Fruit fly (Drosophila melanogaster) whole organism, embryonic: Measurements from ENCODE around the gene CG15741.

Source experiments
- C15 ChIP-seq: fragments of 200-800 bp; sonication (Bioruptor generic); IDR thresholded peaks from 3 replicates; pipeline ENCODE4 v1.3.6; 2022; ENCODE audit warnings: missing biosample characterization, missing genetic modification characterization
- CG10654 ChIP-seq: fragments of 200-800 bp; sonication (Bioruptor generic); optimal IDR thresholded peaks from 2 replicates; lab custom pipeline; 2016; ENCODE audit warnings: missing biosample characterization, missing genetic modification characterization
- CG11247 ChIP-seq: fragments of 200-800 bp; sonication (Bioruptor generic); IDR thresholded peaks from 2 replicates; pipeline ENCODE4 v1.3.6; 2022; ENCODE audit warnings: missing biosample characterization, missing genetic modification characterization
- CG11456 ChIP-seq: fragments of 200-800 bp; sonication (Bioruptor generic); IDR thresholded peaks from 3 replicates; pipeline ENCODE4 v1.3.6; 2022; ENCODE audit warnings: missing biosample characterization, missing genetic modification characterization
- CG11723 ChIP-seq: fragments of 200-800 bp; sonication (Bioruptor generic); optimal IDR thresholded peaks from 2 replicates; lab custom pipeline; 2017; ENCODE audit warnings: missing biosample characterization, mild to moderate bottlenecking, missing genetic modification characterization
- CG12104 ChIP-seq: fragments of 200-800 bp; sonication (Bioruptor generic); optimal IDR thresholded peaks from 3 replicates; lab custom pipeline; 2016; ENCODE audit warnings: missing biosample characterization, missing genetic modification characterization
- CG12659 ChIP-seq: fragments of 200-800 bp; sonication (Bioruptor generic); optimal IDR thresholded peaks from 3 replicates; lab custom pipeline; 2017; ENCODE audit warnings: mild to moderate bottlenecking, missing biosample characterization, missing genetic modification reagents, missing genetic modification characterization
- CG12769 ChIP-seq: fragments of 200-800 bp; sonication (Bioruptor generic); optimal IDR thresholded peaks from 2 replicates; lab custom pipeline; 2019; ENCODE audit warnings: missing biosample characterization, mild to moderate bottlenecking, missing genetic modification characterization, moderate library complexity
- CG14965 ChIP-seq: fragments of 200-800 bp; sonication (Bioruptor generic); optimal IDR thresholded peaks from 2 replicates; lab custom pipeline; 2016; ENCODE audit warnings: missing biosample characterization, missing genetic modification characterization, borderline replicate concordance
- CG15269 ChIP-seq: fragments of 200-800 bp; sonication (Bioruptor generic); optimal IDR thresholded peaks from 2 replicates; lab custom pipeline; 2018; ENCODE audit warnings: missing biosample characterization, mild to moderate bottlenecking, missing genetic modification characterization, moderate library complexity
- CG15514 ChIP-seq: fragments of 200-800 bp; sonication (Bioruptor generic); optimal IDR thresholded peaks from 3 replicates; lab custom pipeline; 2017; ENCODE audit warnings: missing biosample characterization, missing genetic modification characterization, mild to moderate bottlenecking, moderate library complexity, missing genetic modification reagents
- CG1602 ChIP-seq: fragments of 200-800 bp; sonication (Bioruptor generic); optimal IDR thresholded peaks from 3 replicates; lab custom pipeline; 2016; ENCODE audit warnings: missing biosample characterization, missing genetic modification characterization
- CG17359 ChIP-seq: fragments of 200-800 bp; sonication (Bioruptor generic); optimal IDR thresholded peaks from 3 replicates; lab custom pipeline; 2018; ENCODE audit warnings: missing biosample characterization, mild to moderate bottlenecking, missing genetic modification characterization, moderate library complexity
- CG2120 ChIP-seq: fragments of 200-800 bp; sonication (Bioruptor generic); optimal IDR thresholded peaks from 3 replicates; lab custom pipeline; 2016; ENCODE audit warnings: missing biosample characterization, missing genetic modification characterization
- CG30431 ChIP-seq: fragments of 200-800 bp; sonication (Bioruptor generic); optimal IDR thresholded peaks from 2 replicates; lab custom pipeline; 2017; ENCODE audit warnings: missing biosample characterization, missing genetic modification characterization
- CG32767 ChIP-seq: fragments of 200-800 bp; sonication (Bioruptor generic); IDR thresholded peaks from 2 replicates; pipeline ENCODE4 v1.3.6; 2022; ENCODE audit warnings: missing biosample characterization, missing genetic modification characterization
- CG34224 ChIP-seq: fragments of 200-800 bp; sonication (Bioruptor generic); IDR thresholded peaks from 3 replicates; pipeline ENCODE4 v1.3.6; 2022; ENCODE audit warnings: missing biosample characterization, missing genetic modification characterization; ENCODE audit not compliant: partially characterized antibody
- CG43689 ChIP-seq: fragments of 200-800 bp; sonication (Bioruptor generic); IDR thresholded peaks from 2 replicates; pipeline ENCODE4 v1.3.6; 2022; ENCODE audit warnings: missing biosample characterization, missing genetic modification characterization
- CG4707 ChIP-seq: fragments of 200-800 bp; sonication (Bioruptor generic); optimal IDR thresholded peaks from 2 replicates; lab custom pipeline; 2018; ENCODE audit warnings: missing biosample characterization, mild to moderate bottlenecking, missing genetic modification characterization, moderate library complexity
- CG8924 ChIP-seq: fragments of 200-800 bp; optimal IDR thresholded peaks from 3 replicates; lab custom pipeline; 2019; ENCODE audit warnings: missing biosample characterization, mild to moderate bottlenecking, missing genetic modification characterization, moderate library complexity
- CG9932 ChIP-seq: fragments of 200-800 bp; sonication (Bioruptor generic); IDR thresholded peaks from 2 replicates; pipeline ENCODE4 v1.3.6; 2022; ENCODE audit warnings: missing biosample characterization, missing genetic modification characterization
- CHES-1-like ChIP-seq: fragments of 200-800 bp; sonication (Bioruptor generic); optimal IDR thresholded peaks from 2 replicates; lab custom pipeline; 2016; ENCODE audit warnings: missing biosample characterization, missing genetic modification characterization
- ERR ChIP-seq: fragments of 200-800 bp; sonication (Bioruptor generic); optimal IDR thresholded peaks from 2 replicates; lab custom pipeline; 2016; ENCODE audit warnings: missing biosample characterization, missing genetic modification characterization
- Eip74EF ChIP-seq, 2 experiments: fragments of 200-800 bp in 1 of 2; fragments of >200 bp in 1 of 2; sonication (Bioruptor generic) in 1 of 2; optimal IDR thresholded peaks; 2 replicates each; lab custom pipeline; 2017 to 2019; ENCODE audit warnings: missing biosample characterization in 2 of 2, missing genetic modification characterization in 2 of 2, mild to moderate bottlenecking in 1 of 2, moderate library complexity in 1 of 2
- H2.0 ChIP-seq: fragments of 200-800 bp; sonication (Bioruptor generic); IDR thresholded peaks from 2 replicates; pipeline ENCODE4 v1.3.6; 2022; ENCODE audit warnings: missing biosample characterization, missing genetic modification characterization
- MESR4 ChIP-seq: fragments of 200-800 bp; sonication (Bioruptor generic); optimal IDR thresholded peaks from 2 replicates; lab custom pipeline; 2018; ENCODE audit warnings: missing biosample characterization, mild to moderate bottlenecking, missing genetic modification characterization, moderate library complexity
- Med ChIP-seq: fragments of 200-800 bp; sonication (Bioruptor generic); peaks from one replicate; lab custom pipeline; 2016; ENCODE audit warnings: missing biosample characterization, missing genetic modification characterization, mild to moderate bottlenecking, inconsistent platforms, moderate library complexity
- NC2β ChIP-seq: fragments of 200-800 bp; sonication (Bioruptor generic); optimal IDR thresholded peaks from 2 replicates; lab custom pipeline; 2016; ENCODE audit warnings: missing biosample characterization, missing genetic modification characterization
- Pdp1 ChIP-seq, 2 experiments: fragments of 200-800 bp; sonication (Bioruptor generic); optimal IDR thresholded peaks; 3 replicates each; lab custom pipeline; 2016; ENCODE audit warnings: missing biosample characterization in 2 of 2, missing genetic modification characterization in 2 of 2, mild to moderate bottlenecking in 1 of 2, moderate library complexity in 1 of 2
- Spps ChIP-seq: fragments of 200-800 bp; sonication (Bioruptor generic); optimal IDR thresholded peaks from 2 replicates; lab custom pipeline; 2018; ENCODE audit warnings: missing biosample characterization, mild to moderate bottlenecking, missing genetic modification characterization
- Sry-δ ChIP-seq: fragments of 200-800 bp; sonication (Bioruptor generic); optimal IDR thresholded peaks from 2 replicates; lab custom pipeline; 2016; ENCODE audit warnings: missing biosample characterization, missing genetic modification characterization
- abd-A ChIP-seq: fragments of 200-800 bp; sonication (Bioruptor generic); optimal IDR thresholded peaks from 3 replicates; lab custom pipeline; 2019; ENCODE audit warnings: missing biosample characterization, mild to moderate bottlenecking, missing genetic modification characterization, moderate library complexity
- bsh ChIP-seq, 2 experiments: fragments of 200-800 bp; sonication (Bioruptor generic); optimal IDR thresholded peaks; 2 replicates each; lab custom pipeline; 2017 to 2018; ENCODE audit warnings: mild to moderate bottlenecking in 2 of 2, missing biosample characterization in 2 of 2, missing genetic modification characterization in 2 of 2, moderate library complexity in 1 of 2
- cg ChIP-seq: fragments of 200-800 bp; sonication (Bioruptor generic); optimal IDR thresholded peaks from 3 replicates; lab custom pipeline; 2019; ENCODE audit warnings: missing biosample characterization, mild to moderate bottlenecking, missing genetic modification characterization, moderate library complexity
- chinmo ChIP-seq: fragments of 200-800 bp; sonication (Bioruptor generic); IDR thresholded peaks from 4 replicates; pipeline ENCODE4 v1.3.6; 2022; ENCODE audit warnings: missing biosample characterization, missing genetic modification characterization; ENCODE audit not compliant: partially characterized antibody
- dpn ChIP-seq, 2 experiments: fragments of 200-800 bp; sonication (Bioruptor generic); optimal IDR thresholded peaks; 3 replicates each; lab custom pipeline; 2016; ENCODE audit warnings: missing biosample characterization in 2 of 2, missing genetic modification characterization in 2 of 2
- grn ChIP-seq: fragments of 200-800 bp; sonication (Bioruptor generic); optimal IDR thresholded peaks from 3 replicates; lab custom pipeline; 2017; ENCODE audit warnings: missing biosample characterization, missing genetic modification characterization
- gsb-n ChIP-seq: fragments of 200-800 bp; sonication (Bioruptor generic); optimal IDR thresholded peaks from 3 replicates; lab custom pipeline; 2018; ENCODE audit warnings: missing biosample characterization, mild to moderate bottlenecking, missing genetic modification characterization
- h ChIP-seq: fragments of >200 bp; optimal IDR thresholded peaks from 2 replicates; lab custom pipeline; 2017
- her ChIP-seq: fragments of 200-800 bp; sonication (Bioruptor generic); optimal IDR thresholded peaks from 2 replicates; lab custom pipeline; 2016; ENCODE audit warnings: missing biosample characterization, missing genetic modification characterization
- pan ChIP-seq, 4 experiments: fragments of >200 bp in 3 of 4; fragments of 200-800 bp in 1 of 4; sonication (Bioruptor generic) in 1 of 4; optimal IDR thresholded peaks in 3 of 4; IDR thresholded peaks in 1 of 4; 2 replicates each; pipeline versions ENCODE4 v1.3.6 to Lab custom; 2017 to 2022; ENCODE audit warnings: missing biosample characterization in 2 of 4, missing genetic modification characterization in 2 of 4, mixed read lengths in 1 of 4
- peb ChIP-seq: fragments of 200-800 bp; sonication (Bioruptor generic); IDR thresholded peaks from 2 replicates; pipeline ENCODE4 v1.3.6; 2022; ENCODE audit warnings: missing biosample characterization, missing genetic modification characterization
- pros ChIP-seq: fragments of 200-800 bp; sonication (Bioruptor generic); optimal IDR thresholded peaks from 3 replicates; lab custom pipeline; 2019; ENCODE audit warnings: missing biosample characterization, mild to moderate bottlenecking, missing genetic modification characterization, moderate library complexity
- sd ChIP-seq: fragments of 200-800 bp; sonication (Bioruptor generic); optimal IDR thresholded peaks from 3 replicates; lab custom pipeline; 2018; ENCODE audit warnings: missing biosample characterization, mild to moderate bottlenecking, missing genetic modification characterization, moderate library complexity
- sens ChIP-seq: fragments of 200-800 bp; sonication (Bioruptor generic); peaks from one replicate; lab custom pipeline; 2016; ENCODE audit warnings: missing biosample characterization, missing genetic modification characterization
- sqz ChIP-seq: fragments of 200-800 bp; sonication (Bioruptor generic); optimal IDR thresholded peaks from 3 replicates; lab custom pipeline; 2018; ENCODE audit warnings: missing biosample characterization, mild to moderate bottlenecking, missing genetic modification characterization
- stc ChIP-seq: fragments of 200-800 bp; sonication (Bioruptor generic); IDR thresholded peaks from 2 replicates; pipeline ENCODE4 v1.3.6; 2022; ENCODE audit warnings: missing biosample characterization, missing genetic modification characterization
- vvl ChIP-seq: fragments of 200-800 bp; sonication (Bioruptor generic); IDR thresholded peaks from 2 replicates; pipeline ENCODE4 v1.3.6; 2022; ENCODE audit warnings: missing biosample characterization, missing genetic modification characterization
- wek ChIP-seq: fragments of 200-800 bp; sonication (Bioruptor generic); optimal IDR thresholded peaks from 3 replicates; lab custom pipeline; 2018; ENCODE audit warnings: missing biosample characterization, mild to moderate bottlenecking, missing genetic modification characterization, moderate library complexity

The CG15741 gene

DNA sequence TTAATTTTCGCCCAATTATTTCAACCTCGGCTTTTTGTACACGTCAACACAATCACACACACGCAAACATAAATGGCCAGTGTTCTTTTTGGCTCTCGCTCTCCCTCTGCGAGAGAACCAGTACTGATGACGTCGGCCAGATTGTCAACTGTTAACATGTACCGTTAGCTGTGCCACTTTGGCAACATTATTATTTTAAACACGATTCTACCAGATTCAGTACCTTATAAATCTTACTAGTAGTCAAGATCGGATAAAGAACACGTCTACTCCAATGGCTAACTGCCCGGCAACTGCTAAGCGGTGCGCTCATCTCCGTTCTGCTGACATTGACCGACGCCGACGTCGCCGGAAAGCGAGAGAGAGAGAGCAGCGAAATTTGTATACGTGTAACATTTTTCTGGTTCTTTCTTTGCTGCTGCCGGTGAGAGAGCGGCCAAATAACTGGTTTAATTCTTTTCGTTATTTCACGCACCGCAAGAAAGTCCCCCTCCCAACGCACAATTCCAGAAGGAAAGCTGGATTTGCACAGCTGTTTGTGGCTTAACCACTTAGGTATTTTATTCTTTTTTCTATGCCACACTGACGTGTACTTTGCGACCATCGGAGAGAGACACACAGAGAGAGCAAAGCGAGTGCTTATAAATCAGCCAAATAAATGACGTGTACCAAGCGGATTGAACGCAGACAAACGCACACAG is 32.6 kb downstream of the CG15741 start (continued):
- TF ChIP-seq pros: peak; percentile 48
- TF ChIP-seq CG12104 (GFP tag; lab: Kevin White, UChicago): no peak
- TF ChIP-seq chinmo (GFP tag; lab: Robert Waterston, UW): 0 out of 4 replicates have a peak, but pooled peaks have one; percentile 53
- no peak for TF ChIP-seq CG12659
- no peak for TF ChIP-seq CG2120 (GFP tag; lab: Kevin White, UChicago)
- no peak for TF ChIP-seq peb (GFP tag; lab: Robert Waterston, UW)
- no peak for TF ChIP-seq H2.0 (GFP tag; lab: Robert Waterston, UW)
- no peak for TF ChIP-seq vvl (GFP tag; lab: Robert Waterston, UW)
- TF ChIP-seq abd-A (tag; lab: Kevin White, UChicago): peak; percentile 75
- TF ChIP-seq CG15269: no peak
- TF ChIP-seq C15 (GFP tag; lab: Robert Waterston, UW): no peak
- TF ChIP-seq CG30431 (GFP tag; lab: Kevin White, UChicago): no peak
- peak in 1 of 2 experiments; percentile 38 for TF ChIP-seq bsh (GFP tag; optimal IDR thresholded peaks at IDR 0.05; lab: Kevin White, UChicago)
- TF ChIP-seq Med (GFP tag; lab: Kevin White, UChicago): peak; percentile 56
- peak; percentile 23 for TF ChIP-seq sd (tag; lab: Kevin White, UChicago)
- TF ChIP-seq grn (GFP tag; lab: Kevin White, UChicago): peak; percentile 7
- TF ChIP-seq CG14965 (GFP tag; lab: Kevin White, UChicago): no peak
- TF ChIP-seq CG43689 (GFP tag; lab: Robert Waterston, UW): no peak
- TF ChIP-seq CG11247 (GFP tag; lab: Robert Waterston, UW): no peak
- peak; percentile 35 for TF ChIP-seq CG15514 (GFP tag; lab: Kevin White, UChicago)
- no peak for TF ChIP-seq wek (GFP tag; lab: Kevin White, UChicago)
- no peak for TF ChIP-seq CG8924 (tag; lab: Kevin White, UChicago)
- TF ChIP-seq sqz (GFP tag; lab: Kevin White, UChicago): peak; percentile 45
- TF ChIP-seq stc: no peak
- peak; percentile 5 for TF ChIP-seq CG17359 (tag; lab: Kevin White, UChicago)
- no peak for TF ChIP-seq CG11456 (GFP tag; lab: Robert Waterston, UW)
- TF ChIP-seq CG4707: no peak
- no peak for TF ChIP-seq CG10654 (GFP tag; lab: Kevin White, UChicago)
- no peak for TF ChIP-seq her (GFP tag; lab: Kevin White, UChicago)
- peak; percentile 1 for TF ChIP-seq MESR4 (GFP tag; lab: Kevin White, UChicago)
- TF ChIP-seq Pdp1 (GFP tag; optimal IDR thresholded peaks at IDR 0.05; lab: Kevin White, UChicago): peak in 1 of 2 experiments; percentile 4
- TF ChIP-seq sens (GFP tag; lab: Kevin White, UChicago): peak; percentile 80
- no peak for TF ChIP-seq pan (optimal IDR thresholded peaks at IDR 0.05; lab: Kevin White, UChicago)
- TF ChIP-seq pan (GFP tag; optimal IDR thresholded peaks at IDR 0.05 in 1 of 2, IDR thresholded peaks at IDR 0.05 in 1 of 2): no peak
- TF ChIP-seq h (lab: Kevin White, UChicago): no peak
- no peak for TF ChIP-seq CHES-1-like (GFP tag; lab: Kevin White, UChicago)
- TF ChIP-seq CG32767 (GFP tag; lab: Robert Waterston, UW): 0 out of 2 replicates have a peak, but pooled peaks have one; percentile 11
- peak; percentile 13 for TF ChIP-seq CG12769 (tag; lab: Kevin White, UChicago)
- TF ChIP-seq NC2β (GFP tag; lab: Kevin White, UChicago): no peak
- peak; percentile 64 for TF ChIP-seq CG34224 (GFP tag; lab: Robert Waterston, UW)
- TF ChIP-seq Sry-δ (GFP tag; lab: Kevin White, UChicago): peak; percentile 1
- no peak for TF ChIP-seq CG11723 (GFP tag; lab: Kevin White, UChicago)
- TF ChIP-seq CG9932: no peak
- TF ChIP-seq Eip74EF (GFP tag; optimal IDR thresholded peaks at IDR 0.05; lab: Kevin White, UChicago): no peak
- no peak for TF ChIP-seq CG1602 (GFP tag; lab: Kevin White, UChicago)
- TF ChIP-seq ERR: no peak
- TF ChIP-seq dpn (GFP tag; optimal IDR thresholded peaks at IDR 0.05; lab: Kevin White, UChicago): no peak
- peak; percentile 9 for TF ChIP-seq cg (GFP tag; lab: Kevin White, UChicago)
- TF ChIP-seq gsb-n: no peak
- no peak for TF ChIP-seq Spps (tag; lab: Kevin White, UChicago)
